Worm (Caenorhabditis elegans): ENCODE measurements around the gene bus-8B.

DNA sequence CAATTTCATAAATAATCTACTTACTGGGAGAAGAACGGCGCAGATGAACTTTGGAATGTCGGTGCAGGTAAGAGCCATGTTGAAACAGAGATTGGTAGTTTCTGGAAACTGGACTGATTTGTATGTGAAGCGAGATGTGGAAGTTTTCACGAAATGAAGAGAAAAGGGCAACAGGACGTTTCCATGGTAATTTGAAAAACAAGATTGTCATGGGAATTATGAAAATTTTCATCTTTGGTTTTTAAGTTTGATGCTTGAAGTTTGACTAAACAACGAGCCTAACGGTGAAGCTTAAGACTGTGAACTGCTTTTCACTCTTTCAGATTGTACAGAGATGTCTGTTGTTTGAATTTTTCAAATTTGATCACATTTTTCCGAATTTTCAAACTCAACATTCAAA lies 19.1 kb downstream of the bus-8B start, which contains the start of gene T23F2.3:
- TF ChIP-seq unc-62 (GFP tag; optimal IDR thresholded peaks at IDR 0.05) (no peak), blmp-1 (tag; optimal IDR thresholded peaks at IDR 0.05) (no peak), ztf-11 (tag; optimal IDR thresholded peaks at IDR 0.05) (no peak)
